Worm (Caenorhabditis elegans) whole organism, young adult: Measurements from ENCODE around the gene cht-3.

Source experiments
- B0019.2 ChIP-seq: fragments of 200-800 bp; sonication (Bioruptor generic); conservative IDR thresholded peaks from 2 replicates; pipeline ENCODE4 v1.3.6; 2022; ENCODE audit warnings: missing genetic modification reagents, missing genetic modification characterization, missing compliant biosample characterization
- B0035.1 ChIP-seq: sonication (generic microtip); optimal IDR thresholded peaks from 2 replicates; lab custom pipeline; 2016; ENCODE audit warnings: missing genetic modification characterization, mild to moderate bottlenecking, missing compliant biosample characterization, missing genotype, missing genetic modification reagents
- C06A6.2 ChIP-seq: fragments of 200-800 bp; sonication (Bioruptor generic); conservative IDR thresholded peaks from 2 replicates; pipeline ENCODE4 v1.3.6; 2022; ENCODE audit warnings: missing genetic modification characterization, missing compliant biosample characterization
- C17E4.6 ChIP-seq: fragments of 200-800 bp; sonication (Bioruptor generic); IDR thresholded peaks from 2 replicates; pipeline ENCODE4 v1.3.6; 2022; ENCODE audit warnings: missing genetic modification reagents, missing genetic modification characterization, missing compliant biosample characterization
- F33H1.4 ChIP-seq: fragments of 200-800 bp; sonication (Bioruptor generic); IDR thresholded peaks from 2 replicates; pipeline ENCODE4 v1.3.6; 2022; ENCODE audit warnings: missing genetic modification reagents, missing genetic modification characterization, missing compliant biosample characterization
- F37B4.10 ChIP-seq: fragments of 200-800 bp; sonication (Bioruptor generic); IDR thresholded peaks from 2 replicates; pipeline ENCODE4 v1.3.6; 2022; ENCODE audit warnings: missing genetic modification characterization, missing compliant biosample characterization
- F39B2.1 ChIP-seq: fragments of 200-800 bp; sonication (Bioruptor generic); IDR thresholded peaks from 2 replicates; pipeline ENCODE4 v1.3.6; 2022; ENCODE audit warnings: missing genetic modification reagents, missing genetic modification characterization, missing compliant biosample characterization
- Y53G8AR.9 ChIP-seq: fragments of 200-800 bp; sonication (Bioruptor generic); conservative IDR thresholded peaks from 2 replicates; pipeline ENCODE4 v1.3.6; 2022; ENCODE audit warnings: missing genetic modification reagents, missing genetic modification characterization, missing compliant biosample characterization
- Y56A3A.18 ChIP-seq: fragments of 200-800 bp; sonication (Bioruptor generic); IDR thresholded peaks from 2 replicates; pipeline ENCODE4 v1.3.6; 2022; ENCODE audit warnings: missing genetic modification reagents, missing genetic modification characterization, missing compliant biosample characterization
- Y95B8A.8 ChIP-seq: fragments of 200-800 bp; sonication (Bioruptor generic); IDR thresholded peaks from 2 replicates; pipeline ENCODE4 v1.3.6; 2022; ENCODE audit warnings: missing genetic modification reagents, missing genetic modification characterization, missing compliant biosample characterization
- atf-7 ChIP-seq: sonication (generic microtip); optimal IDR thresholded peaks from 2 replicates; lab custom pipeline; 2017; ENCODE audit warnings: mild to moderate bottlenecking, missing genetic modification characterization, missing compliant biosample characterization
- attf-3 ChIP-seq: fragments of 200-800 bp; sonication (Bioruptor generic); conservative IDR thresholded peaks from 2 replicates; pipeline ENCODE4 v1.3.6; 2022; ENCODE audit warnings: missing genetic modification reagents, missing genetic modification characterization, missing compliant biosample characterization
- attf-6 ChIP-seq: fragments of 200-800 bp; sonication (Bioruptor generic); IDR thresholded peaks from 2 replicates; pipeline ENCODE4 v1.3.6; 2022; ENCODE audit warnings: missing genetic modification reagents, missing genetic modification characterization, missing compliant biosample characterization
- bed-2 ChIP-seq: fragments of 200-800 bp; sonication (Bioruptor generic); IDR thresholded peaks from 2 replicates; pipeline ENCODE4 v1.3.6; 2022; ENCODE audit warnings: missing genetic modification reagents, missing genetic modification characterization, missing compliant biosample characterization
- ccch-3 ChIP-seq: fragments of 200-800 bp; sonication (Bioruptor generic); optimal IDR thresholded peaks from 2 replicates; lab custom pipeline; 2018; ENCODE audit warnings: mild to moderate bottlenecking, missing genetic modification characterization, missing compliant biosample characterization
- ceh-27 ChIP-seq: fragments of 200-800 bp; sonication (Bioruptor generic); optimal IDR thresholded peaks from 2 replicates; lab custom pipeline; 2018; ENCODE audit warnings: mild to moderate bottlenecking, missing genetic modification characterization, moderate library complexity, missing compliant biosample characterization
- ceh-91 ChIP-seq: fragments of 200-800 bp; sonication (Bioruptor generic); IDR thresholded peaks from 2 replicates; pipeline ENCODE4 v1.3.6; 2022; ENCODE audit warnings: missing genetic modification reagents, missing genetic modification characterization, missing compliant biosample characterization
- dpff-1 ChIP-seq: sonication (generic microtip); optimal IDR thresholded peaks from 2 replicates; lab custom pipeline; 2017; ENCODE audit warnings: mild to moderate bottlenecking, missing genetic modification characterization, missing compliant biosample characterization
- efl-1 ChIP-seq: fragments of 150-350 bp; optimal IDR thresholded peaks from 2 replicates; lab custom pipeline; 2014; ENCODE audit warnings: missing biosample characterization, missing genetic modification reagents, missing genetic modification characterization
- ekl-4 ChIP-seq: fragments of 200-800 bp; sonication (Bioruptor generic); IDR thresholded peaks from 2 replicates; pipeline ENCODE4 v1.3.6; 2022; ENCODE audit warnings: missing genetic modification reagents, missing genetic modification characterization, missing compliant biosample characterization
- ets-4 ChIP-seq: fragments of 200-800 bp; sonication (Bioruptor generic); optimal IDR thresholded peaks from 2 replicates; lab custom pipeline; 2018; ENCODE audit warnings: mild to moderate bottlenecking, missing genetic modification characterization, missing compliant biosample characterization
- fkh-3 ChIP-seq: sonication (generic microtip); optimal IDR thresholded peaks from 2 replicates; lab custom pipeline; 2016; ENCODE audit warnings: mild to moderate bottlenecking, missing genetic modification characterization, missing compliant biosample characterization
- him-1 ChIP-seq: sonication (generic microtip); optimal IDR thresholded peaks from 2 replicates; lab custom pipeline; 2016; ENCODE audit warnings: missing genotype, missing genetic modification reagents, missing genetic modification characterization, missing compliant biosample characterization
- hsf-1 ChIP-seq: fragments of 200-800 bp; sonication (Bioruptor generic); IDR thresholded peaks from 2 replicates; pipeline ENCODE4 v1.3.6; 2022; ENCODE audit warnings: missing genetic modification reagents, missing genetic modification characterization, missing compliant biosample characterization
- let-607 ChIP-seq, 2 experiments: fragments of 200-800 bp in 1 of 2; sonication (Bioruptor generic) in 1 of 2; sonication (generic microtip) in 1 of 2; optimal IDR thresholded peaks; 2 replicates each; lab custom pipeline; 2016 to 2018; ENCODE audit warnings: mild to moderate bottlenecking in 2 of 2, missing compliant biosample characterization in 2 of 2, missing genetic modification characterization in 2 of 2, moderate library complexity in 2 of 2, missing genotype in 1 of 2
- lin-35 ChIP-seq, 3 experiments: fragments of 150-350 bp in 2 of 3; sonication (generic microtip) in 1 of 3; optimal IDR thresholded peaks; 2 replicates each; lab custom pipeline; 2014 to 2018; ENCODE audit warnings: missing biosample characterization in 3 of 3, missing genetic modification characterization in 3 of 3, missing genetic modification reagents in 3 of 3
- lin-54 ChIP-seq: fragments of 200-800 bp; sonication (Bioruptor generic); optimal IDR thresholded peaks from 2 replicates; lab custom pipeline; 2018; ENCODE audit warnings: mild to moderate bottlenecking, missing genetic modification characterization, missing compliant biosample characterization
- lir-1 ChIP-seq: fragments of 200-800 bp; sonication (Bioruptor generic); conservative IDR thresholded peaks from 2 replicates; pipeline ENCODE4 v1.3.6; 2022; ENCODE audit warnings: missing genetic modification reagents, missing genetic modification characterization, missing compliant biosample characterization
- lsl-1 ChIP-seq: fragments of 200-800 bp; sonication (Bioruptor generic); optimal IDR thresholded peaks from 2 replicates; lab custom pipeline; 2018; ENCODE audit warnings: mild to moderate bottlenecking, missing genetic modification characterization, moderate library complexity, missing compliant biosample characterization
- lsy-27 ChIP-seq: sonication (generic microtip); optimal IDR thresholded peaks from 2 replicates; lab custom pipeline; 2017; ENCODE audit warnings: missing genetic modification characterization, mild to moderate bottlenecking, missing compliant biosample characterization, antibody characterized with exemption, missing genotype, borderline replicate concordance; ENCODE audit not compliant: insufficient read depth
- madf-10 ChIP-seq: sonication (generic microtip); optimal IDR thresholded peaks from 2 replicates; lab custom pipeline; 2016; ENCODE audit warnings: mild to moderate bottlenecking, missing genetic modification characterization, missing compliant biosample characterization
- mcd-1 ChIP-seq: fragments of 200-800 bp; sonication (Bioruptor generic); IDR thresholded peaks from 2 replicates; pipeline ENCODE4 v1.3.6; 2022; ENCODE audit warnings: missing genetic modification reagents, missing genetic modification characterization, missing compliant biosample characterization
- mel-28 ChIP-seq: sonication (generic microtip); optimal IDR thresholded peaks from 2 replicates; lab custom pipeline; 2016; ENCODE audit warnings: borderline replicate concordance, mild to moderate bottlenecking, missing genetic modification characterization, missing compliant biosample characterization
- nhr-120 ChIP-seq: fragments of 200-800 bp; sonication (Bioruptor generic); IDR thresholded peaks from 2 replicates; pipeline ENCODE4 v1.3.6; 2022; ENCODE audit warnings: missing genetic modification characterization, missing compliant biosample characterization
- nhr-179 ChIP-seq: sonication (generic microtip); optimal IDR thresholded peaks from 2 replicates; lab custom pipeline; 2016; ENCODE audit warnings: mild to moderate bottlenecking, missing genetic modification characterization, missing compliant biosample characterization
- nhr-27 ChIP-seq: fragments of 200-800 bp; sonication (Bioruptor generic); optimal IDR thresholded peaks from 2 replicates; lab custom pipeline; 2018; ENCODE audit warnings: mild to moderate bottlenecking, missing genetic modification characterization, moderate library complexity, missing compliant biosample characterization
- nhr-90 ChIP-seq: sonication (generic microtip); optimal IDR thresholded peaks from 2 replicates; lab custom pipeline; 2016; ENCODE audit warnings: missing genotype, mild to moderate bottlenecking, missing genetic modification characterization, missing compliant biosample characterization
- pbrm-1 ChIP-seq: fragments of 200-800 bp; sonication (Bioruptor generic); IDR thresholded peaks from 2 replicates; pipeline ENCODE4 v1.3.6; 2022; ENCODE audit warnings: missing genetic modification reagents, missing genetic modification characterization, missing compliant biosample characterization
- rpc-1 ChIP-seq, 2 experiments: fragments of 150-350 bp in 1 of 2; sonication (generic microtip) in 1 of 2; optimal IDR thresholded peaks; 2 replicates each; lab custom pipeline; 2014 to 2018; ENCODE audit warnings: missing biosample characterization in 1 of 2, missing genetic modification characterization in 1 of 2, missing genetic modification reagents in 1 of 2, missing genotype in 1 of 2
- sdz-38 ChIP-seq: sonication (generic microtip); optimal IDR thresholded peaks from 2 replicates; lab custom pipeline; 2016; ENCODE audit warnings: missing genotype, missing genetic modification characterization, missing compliant biosample characterization
- sea-2 ChIP-seq: fragments of 200-800 bp; sonication (Bioruptor generic); IDR thresholded peaks from 2 replicates; pipeline ENCODE4 v1.3.6; 2022; ENCODE audit warnings: missing genetic modification characterization, missing compliant biosample characterization
- snpc-1.1 ChIP-seq: sonication (generic microtip); optimal IDR thresholded peaks from 2 replicates; lab custom pipeline; 2017; ENCODE audit warnings: missing genetic modification characterization, mild to moderate bottlenecking, missing compliant biosample characterization, antibody characterized with exemption, moderate library complexity, missing genotype, missing genetic modification reagents; ENCODE audit not compliant: insufficient read depth
- snpc-3.4 ChIP-seq: sonication (generic microtip); optimal IDR thresholded peaks from 2 replicates; lab custom pipeline; 2017; ENCODE audit warnings: missing genetic modification characterization, mild to moderate bottlenecking, missing compliant biosample characterization, antibody characterized with exemption, moderate library complexity, missing genotype, missing genetic modification reagents
- tbx-9 ChIP-seq: sonication (generic microtip); optimal IDR thresholded peaks from 2 replicates; lab custom pipeline; 2016; ENCODE audit warnings: borderline replicate concordance, missing genetic modification characterization, inconsistent platforms, missing compliant biosample characterization
- ztf-22 ChIP-seq: fragments of 200-800 bp; sonication (Bioruptor generic); optimal IDR thresholded peaks from 2 replicates; lab custom pipeline; 2018; ENCODE audit warnings: mild to moderate bottlenecking, missing genetic modification characterization, moderate library complexity, missing compliant biosample characterization
- ztf-26 ChIP-seq: sonication (generic microtip); optimal IDR thresholded peaks from 2 replicates; lab custom pipeline; 2017; ENCODE audit warnings: missing genetic modification characterization, missing compliant biosample characterization
- ztf-28 ChIP-seq: fragments of 200-800 bp; sonication (Bioruptor generic); IDR thresholded peaks from 2 replicates; pipeline ENCODE4 v1.3.6; 2022; ENCODE audit warnings: missing genetic modification reagents, missing genetic modification characterization, missing compliant biosample characterization
- ztf-3 ChIP-seq: fragments of 200-800 bp; sonication (Bioruptor generic); optimal IDR thresholded peaks from 2 replicates; lab custom pipeline; 2018; ENCODE audit warnings: mild to moderate bottlenecking, missing genetic modification characterization, missing compliant biosample characterization

cht-3 gene

ce11 chrIV:7043430-7043829, 40.0 kb downstream of the cht-3 start (continued):
- TF ChIP-seq madf-10 (tag; lab: Kevin White, UChicago) = no peak
- TF ChIP-seq him-1 (tag; lab: Kevin White, UChicago) = peak; percentile 38
- peak; percentile 63 for TF ChIP-seq Y56A3A.18 (GFP tag; lab: Robert Waterston, UW)
- TF ChIP-seq atf-7 (tag; lab: Kevin White, UChicago) = peak; percentile 39
- TF ChIP-seq efl-1 = peak; percentile 34
- TF ChIP-seq lsy-27 (tag; lab: Kevin White, UChicago) = no peak
- TF ChIP-seq attf-3 (GFP tag; lab: Robert Waterston, UW) = no peak
- no peak for TF ChIP-seq ztf-22
- peak; percentile 85 for TF ChIP-seq snpc-3.4 (tag; lab: Kevin White, UChicago)
- TF ChIP-seq lin-54 = peak; percentile 74
- TF ChIP-seq ceh-91 (GFP tag; lab: Robert Waterston, UW) = 0 out of 2 replicates have a peak, but pooled peaks have one; percentile 13
- TF ChIP-seq C17E4.6 = peak; percentile 57; the same call in 1 of the 2 replicates
- TF ChIP-seq lin-35 (GFP tag; optimal IDR thresholded peaks at IDR 0.05; lab: Kevin White, UChicago) = peak in 1 of 3 experiments; percentile 4
- no peak; the same call in none of the 2 replicates for TF ChIP-seq F39B2.1
- no peak for TF ChIP-seq mel-28
- peak; percentile 60; the same call in 1 of the 2 replicates for TF ChIP-seq pbrm-1 (GFP tag; lab: Robert Waterston, UW)
- TF ChIP-seq nhr-27 (tag; lab: Kevin White, UChicago) = no peak
- no peak for TF ChIP-seq tbx-9 (tag; lab: Kevin White, UChicago)
- TF ChIP-seq dpff-1 (tag; lab: Kevin White, UChicago) = no peak
- no peak for TF ChIP-seq ets-4 (GFP tag; lab: Kevin White, UChicago)
- no peak for TF ChIP-seq ceh-27 (GFP tag; lab: Kevin White, UChicago)
- peak; percentile 50 for TF ChIP-seq F33H1.4 (GFP tag; lab: Robert Waterston, UW)
- no peak for TF ChIP-seq ztf-26
- TF ChIP-seq ztf-28 (GFP tag; lab: Robert Waterston, UW) = no peak
- TF ChIP-seq fkh-3 = peak; percentile 20
- TF ChIP-seq F37B4.10 (GFP tag; lab: Robert Waterston, UW) = no peak
- peak; percentile 31 for TF ChIP-seq lsl-1 (GFP tag; lab: Kevin White, UChicago)
- peak; percentile 94 for TF ChIP-seq Y53G8AR.9 (GFP tag; lab: Robert Waterston, UW)
- TF ChIP-seq ztf-3 (GFP tag; lab: Kevin White, UChicago) = no peak
- no peak for TF ChIP-seq ccch-3 (GFP tag; lab: Kevin White, UChicago)
- no peak for TF ChIP-seq nhr-120
- TF ChIP-seq B0019.2 (GFP tag; lab: Robert Waterston, UW) = no peak
- TF ChIP-seq nhr-90 (tag; lab: Kevin White, UChicago) = no peak
- no peak for TF ChIP-seq sdz-38 (tag; lab: Kevin White, UChicago)
- no peak for TF ChIP-seq sea-2 (GFP tag; lab: Robert Waterston, UW)
- TF ChIP-seq nhr-179 (tag; lab: Kevin White, UChicago) = no peak
- no peak for TF ChIP-seq rpc-1 (optimal IDR thresholded peaks at IDR 0.05; lab: Kevin White, UChicago)
- TF ChIP-seq rpc-1 (tag; optimal IDR thresholded peaks at IDR 0.05; lab: Kevin White, UChicago) = no peak
- no peak for TF ChIP-seq lir-1
- no peak for TF ChIP-seq bed-2 (GFP tag; lab: Robert Waterston, UW)
- TF ChIP-seq attf-6 (GFP tag; lab: Robert Waterston, UW) = peak; percentile 83
- peak; percentile 84 for TF ChIP-seq Y95B8A.8 (GFP tag; lab: Robert Waterston, UW)
- peak; percentile 91 for TF ChIP-seq ekl-4 (GFP tag; lab: Robert Waterston, UW)
- TF ChIP-seq hsf-1 = peak; percentile 85
- TF ChIP-seq mcd-1 (GFP tag; lab: Robert Waterston, UW) = no peak
- TF ChIP-seq let-607 (tag; optimal IDR thresholded peaks at IDR 0.05; lab: Kevin White, UChicago) = no peak
- TF ChIP-seq B0035.1 = no peak
- TF ChIP-seq C06A6.2 (GFP tag; lab: Robert Waterston, UW) = no peak
- peak; percentile 59 for TF ChIP-seq snpc-1.1
